Worm (Caenorhabditis elegans) whole organism, L1 larva: ENCODE results near the gene unc-79.
A peak's percentile ranks its signal among the peaks of the same experiment; 100 is the strongest.

Experiments used
- C16A3.4 ChIP-seq: fragments of 150-350 bp; optimal IDR thresholded peaks from 2 replicates; lab custom pipeline; 2014; ENCODE audit warnings: missing biosample characterization, missing genetic modification characterization
- C34B4.2 ChIP-seq: sonication (generic microtip); optimal IDR thresholded peaks from 2 replicates; lab custom pipeline; 2017; ENCODE audit warnings: mild to moderate bottlenecking, missing genetic modification characterization, missing compliant biosample characterization
- Y116A8C.19 ChIP-seq: sonication (generic microtip); optimal IDR thresholded peaks from 2 replicates; lab custom pipeline; 2016; ENCODE audit warnings: missing compliant biosample characterization, missing genetic modification characterization, borderline replicate concordance
- ama-1 ChIP-seq: fragments of 150-350 bp; optimal IDR thresholded peaks from 2 replicates; lab custom pipeline; 2014
- ceh-63 ChIP-seq: fragments of 200-800 bp; sonication (Bioruptor generic); optimal IDR thresholded peaks from 2 replicates; lab custom pipeline; 2018; ENCODE audit warnings: mild to moderate bottlenecking, missing genetic modification characterization, missing compliant biosample characterization
- ceh-82 ChIP-seq, 3 experiments: fragments of 150-350 bp in 1 of 3; sonication (generic microtip) in 2 of 3; optimal IDR thresholded peaks; 2 replicates each; lab custom pipeline; 2014 to 2017; ENCODE audit warnings: missing biosample characterization in 3 of 3, missing genetic modification characterization in 3 of 3
- ces-1 ChIP-seq: fragments of 150-350 bp; optimal IDR thresholded peaks from 2 replicates; lab custom pipeline; 2014; ENCODE audit warnings: missing biosample characterization, missing genetic modification reagents, missing genetic modification characterization
- dpl-1 ChIP-seq, 3 experiments: fragments of 150-350 bp in 2 of 3; sonication (generic microtip) in 1 of 3; optimal IDR thresholded peaks; 2 replicates each; lab custom pipeline; 2014 to 2017; ENCODE audit warnings: missing biosample characterization in 3 of 3, missing genetic modification characterization in 3 of 3, missing genetic modification reagents in 3 of 3
- efl-1 ChIP-seq, 4 experiments: fragments of 150-350 bp; optimal IDR thresholded peaks in 3 of 4; peaks in 1 of 4; 1 replicate in 1 of 4; 2 replicates in 3 of 4; lab custom pipeline; 2014; ENCODE audit warnings: missing biosample characterization in 2 of 4, missing genetic modification characterization in 2 of 4, missing genetic modification reagents in 2 of 4
- efl-3 ChIP-seq: fragments of 200-800 bp; sonication (Bioruptor generic); optimal IDR thresholded peaks from 2 replicates; lab custom pipeline; 2018; ENCODE audit warnings: mild to moderate bottlenecking, missing genetic modification characterization, missing compliant biosample characterization
- elt-2 ChIP-seq: sonication (generic microtip); optimal IDR thresholded peaks from 2 replicates; lab custom pipeline; 2016; ENCODE audit warnings: missing genetic modification characterization, mild to moderate bottlenecking, inconsistent platforms, missing compliant biosample characterization, missing genetic modification reagents
- elt-3 ChIP-seq, 6 experiments: fragments of 150-350 bp in 1 of 6; sonication (generic microtip); optimal IDR thresholded peaks; 2 replicates each; lab custom pipeline; 2017 to 2018; ENCODE audit warnings: missing biosample characterization in 6 of 6, missing genetic modification characterization in 6 of 6, inconsistent platforms in 1 of 6
- fkh-8 ChIP-seq: sonication (generic microtip); optimal IDR thresholded peaks from 2 replicates; lab custom pipeline; 2016; ENCODE audit warnings: mild to moderate bottlenecking, missing genetic modification characterization, missing compliant biosample characterization
- fos-1 ChIP-seq: fragments of 150-350 bp; optimal IDR thresholded peaks from 2 replicates; lab custom pipeline; 2014; ENCODE audit warnings: missing biosample characterization, missing genetic modification characterization
- grh-1 ChIP-seq: fragments of 200-800 bp; sonication (Bioruptor generic); IDR thresholded peaks from 2 replicates; pipeline ENCODE4 v1.3.6; 2022; ENCODE audit warnings: missing genetic modification reagents, missing genetic modification characterization, missing compliant biosample characterization
- hlh-17 ChIP-seq: fragments of 200-800 bp; sonication (Bioruptor generic); optimal IDR thresholded peaks from 2 replicates; lab custom pipeline; 2018; ENCODE audit warnings: missing genetic modification characterization, mild to moderate bottlenecking, missing compliant biosample characterization, moderate library complexity, borderline replicate concordance
- isw-1 ChIP-seq: fragments of 200-800 bp; sonication (Bioruptor generic); IDR thresholded peaks from 2 replicates; pipeline ENCODE4 v1.3.6; 2022; ENCODE audit warnings: missing genetic modification characterization, missing compliant biosample characterization
- lin-13 ChIP-seq: fragments of 150-350 bp; optimal IDR thresholded peaks from 2 replicates; lab custom pipeline; 2014; ENCODE audit warnings: missing biosample characterization, missing genetic modification reagents, missing genetic modification characterization
- lin-14 ChIP-seq: fragments of 200-800 bp; sonication (Bioruptor generic); optimal IDR thresholded peaks from 2 replicates; lab custom pipeline; 2018; ENCODE audit warnings: mild to moderate bottlenecking, missing genetic modification characterization, moderate library complexity, missing compliant biosample characterization
- lin-15B ChIP-seq: fragments of 150-350 bp; sonication (generic microtip); optimal IDR thresholded peaks from 3 replicates; lab custom pipeline; 2014; ENCODE audit warnings: missing biosample characterization, missing genetic modification characterization
- lin-39 ChIP-seq: fragments of 150-350 bp; optimal IDR thresholded peaks from 2 replicates; lab custom pipeline; 2014; ENCODE audit warnings: missing biosample characterization, missing genetic modification reagents, missing genetic modification characterization
- lir-3 ChIP-seq: sonication (generic microtip); optimal IDR thresholded peaks from 2 replicates; lab custom pipeline; 2016; ENCODE audit warnings: mild to moderate bottlenecking, missing genetic modification characterization, moderate library complexity, missing compliant biosample characterization; ENCODE audit not compliant: poor library complexity
- lsy-2 ChIP-seq, 2 experiments: fragments of 150-350 bp; optimal IDR thresholded peaks; 2 replicates each; lab custom pipeline; 2014; ENCODE audit warnings: missing biosample characterization in 2 of 2, missing genetic modification characterization in 2 of 2
- mef-2 ChIP-seq: fragments of 150-350 bp; optimal IDR thresholded peaks from 2 replicates; lab custom pipeline; 2014; ENCODE audit warnings: missing biosample characterization, missing genetic modification characterization
- mep-1 ChIP-seq: fragments of 150-350 bp; optimal IDR thresholded peaks from 2 replicates; lab custom pipeline; 2014; ENCODE audit warnings: missing biosample characterization, missing genetic modification characterization
- nhr-11 ChIP-seq: fragments of 150-350 bp; optimal IDR thresholded peaks from 2 replicates; lab custom pipeline; 2014; ENCODE audit warnings: missing biosample characterization, missing genetic modification characterization
- nhr-12 ChIP-seq: sonication (generic microtip); optimal IDR thresholded peaks from 2 replicates; lab custom pipeline; 2017; ENCODE audit warnings: missing biosample characterization, missing genetic modification characterization
- nhr-19 ChIP-seq: fragments of 200-800 bp; sonication (Bioruptor generic); conservative IDR thresholded peaks from 2 replicates; pipeline ENCODE4 v1.3.6; 2022; ENCODE audit warnings: missing genetic modification characterization, missing compliant biosample characterization
- nhr-237 ChIP-seq: fragments of 150-350 bp; optimal IDR thresholded peaks from 2 replicates; lab custom pipeline; 2014; ENCODE audit warnings: missing biosample characterization, missing genetic modification characterization
- nhr-28 ChIP-seq: fragments of 150-350 bp; optimal IDR thresholded peaks from 2 replicates; lab custom pipeline; 2014; ENCODE audit warnings: missing biosample characterization, missing genetic modification characterization
- nhr-47 ChIP-seq: sonication (generic microtip); optimal IDR thresholded peaks from 2 replicates; lab custom pipeline; 2016; ENCODE audit warnings: mild to moderate bottlenecking, missing genetic modification characterization, moderate library complexity, missing compliant biosample characterization
- nhr-71 ChIP-seq: sonication (generic microtip); optimal IDR thresholded peaks from 2 replicates; lab custom pipeline; 2016; ENCODE audit warnings: mild to moderate bottlenecking, missing genetic modification characterization, moderate library complexity, missing compliant biosample characterization
- nhr-77 ChIP-seq: fragments of 150-350 bp; optimal IDR thresholded peaks from 2 replicates; lab custom pipeline; 2014; ENCODE audit warnings: missing biosample characterization, missing genetic modification characterization
- nhr-85 ChIP-seq: sonication (generic microtip); peaks from one replicate; lab custom pipeline; 2016; ENCODE audit warnings: missing genetic modification characterization, inconsistent platforms, missing compliant biosample characterization
- nhr-90 ChIP-seq: sonication (generic microtip); optimal IDR thresholded peaks from 2 replicates; lab custom pipeline; 2016; ENCODE audit warnings: mild to moderate bottlenecking, missing genetic modification characterization, missing compliant biosample characterization; ENCODE audit not compliant: poor library complexity
- pag-3 ChIP-seq: sonication (generic microtip); optimal IDR thresholded peaks from 2 replicates; lab custom pipeline; 2017; ENCODE audit warnings: missing genetic modification characterization, mild to moderate bottlenecking, missing compliant biosample characterization, antibody characterized with exemption, borderline replicate concordance; ENCODE audit not compliant: insufficient read depth
- pax-3 ChIP-seq: fragments of 200-800 bp; sonication (Bioruptor generic); optimal IDR thresholded peaks from 2 replicates; lab custom pipeline; 2018; ENCODE audit warnings: mild to moderate bottlenecking, missing genetic modification characterization, moderate library complexity, missing compliant biosample characterization
- rnt-1 ChIP-seq: sonication (generic microtip); optimal IDR thresholded peaks from 2 replicates; lab custom pipeline; 2016; ENCODE audit warnings: mild to moderate bottlenecking, missing genetic modification characterization, moderate library complexity, missing compliant biosample characterization
- skn-1 ChIP-seq: fragments of 150-350 bp; optimal IDR thresholded peaks from 2 replicates; lab custom pipeline; 2014; ENCODE audit warnings: missing biosample characterization, missing genetic modification characterization
- sptf-1 ChIP-seq: fragments of 150-350 bp; optimal IDR thresholded peaks from 2 replicates; lab custom pipeline; 2014; ENCODE audit warnings: missing biosample characterization, missing genetic modification characterization
- swsn-7 ChIP-seq: sonication (generic microtip); optimal IDR thresholded peaks from 2 replicates; lab custom pipeline; 2016; ENCODE audit warnings: missing genetic modification characterization, missing compliant biosample characterization
- tbx-2 ChIP-seq: sonication (generic microtip); optimal IDR thresholded peaks from 2 replicates; lab custom pipeline; 2016; ENCODE audit warnings: missing genetic modification characterization, missing compliant biosample characterization
- tlp-1 ChIP-seq: fragments of 150-350 bp; optimal IDR thresholded peaks from 2 replicates; lab custom pipeline; 2014; ENCODE audit warnings: missing biosample characterization, missing genetic modification characterization
- unc-30 ChIP-seq: sonication (generic microtip); optimal IDR thresholded peaks from 2 replicates; lab custom pipeline; 2017; ENCODE audit warnings: missing biosample characterization, missing genetic modification characterization
- vab-15 ChIP-seq: sonication (generic microtip); optimal IDR thresholded peaks from 2 replicates; lab custom pipeline; 2017; ENCODE audit warnings: missing genotype, mild to moderate bottlenecking, missing genetic modification characterization, missing compliant biosample characterization
- zag-1 ChIP-seq: fragments of 150-350 bp; optimal IDR thresholded peaks from 2 replicates; lab custom pipeline; 2014; ENCODE audit warnings: missing biosample characterization, missing genetic modification characterization
- zip-4 ChIP-seq: fragments of 200-800 bp; sonication (Bioruptor generic); optimal IDR thresholded peaks from 2 replicates; lab custom pipeline; 2018; ENCODE audit warnings: mild to moderate bottlenecking, missing genetic modification characterization, moderate library complexity, missing compliant biosample characterization
- ztf-11 ChIP-seq, 2 experiments: sonication (generic microtip); optimal IDR thresholded peaks; 2 replicates each; lab custom pipeline; 2016 to 2017; ENCODE audit warnings: missing genetic modification characterization in 2 of 2, missing biosample characterization in 1 of 2, missing compliant biosample characterization in 1 of 2

Gene unc-79

DNA sequence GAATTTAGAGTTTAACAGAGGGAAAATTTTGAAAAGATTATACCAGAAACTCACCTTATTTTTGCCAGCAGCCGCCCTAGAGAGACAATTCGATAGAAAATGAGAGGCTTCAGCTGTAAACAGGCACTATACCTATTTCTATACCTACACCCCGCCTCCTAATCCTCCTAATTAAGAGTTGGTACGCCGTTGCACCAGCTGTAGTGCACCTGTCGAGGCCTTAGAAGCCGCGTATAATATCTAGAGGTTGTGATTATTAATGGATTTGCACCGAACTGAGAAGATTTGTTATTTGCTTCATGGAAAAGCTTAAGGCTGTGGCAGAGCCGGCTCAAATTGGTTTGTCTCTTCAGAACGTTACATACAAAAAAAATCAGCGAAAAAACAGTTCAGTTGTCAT, 25.6 kb downstream of the unc-79 start, which contains the start of gene C03C10.5:
C03C10.5 (minus strand) TSS at position 101 of the 400 bp plus-strand sequence.
- TF ChIP-seq sptf-1 (tag; lab: Kevin White, UChicago), result no peak
- TF ChIP-seq mef-2 (tag; lab: Kevin White, UChicago), result no peak
- TF ChIP-seq efl-3 (GFP tag; lab: Kevin White, UChicago), result no peak
- TF ChIP-seq elt-2 (tag; lab: Kevin White, UChicago), result no peak
- no peak for TF ChIP-seq fos-1
- TF ChIP-seq lin-13, result no peak
- TF ChIP-seq C34B4.2 (tag; lab: Kevin White, UChicago), result no peak
- TF ChIP-seq swsn-7 (tag; lab: Kevin White, UChicago), result no peak
- TF ChIP-seq nhr-90 (tag; lab: Kevin White, UChicago), result no peak
- TF ChIP-seq nhr-47, result no peak
- no peak for TF ChIP-seq nhr-71
- no peak for TF ChIP-seq isw-1 (GFP tag; lab: Robert Waterston, UW)
- TF ChIP-seq ceh-63 (GFP tag; lab: Kevin White, UChicago), result no peak

- TF ChIP-seq ztf-11 (tag; optimal IDR thresholded peaks at IDR 0.05; lab: Kevin White, UChicago), result peak in 1 of 2 experiments; percentile 3
- TF ChIP-seq grh-1, result 0 out of 2 replicates have a peak, but pooled peaks have one; percentile 17
- TF ChIP-seq vab-15 (tag; lab: Kevin White, UChicago), result no peak
Observed at ce11 chrIII:4092962-4093361, 26.5 kb downstream of the unc-79 start.

ce11 chrIII:4094681-4095080, 28.2 kb downstream of the unc-79 start, which contains the start of gene rnr-2:
rnr-2 (minus strand) TSS chrIII:4094921.
- TF ChIP-seq ceh-82 (tag; optimal IDR thresholded peaks at IDR 0.05; lab: Kevin White, UChicago) (no peak), tbx-2 (tag; lab: Kevin White, UChicago) (no peak), hlh-17 (no peak), lin-15B (tag; lab: Kevin White, UChicago) (no peak), nhr-12 (tag; lab: Kevin White, UChicago) (no peak), C34B4.2 (tag; lab: Kevin White, UChicago) (no peak), nhr-19 (GFP tag; lab: Robert Waterston, UW) (no peak), Y116A8C.19 (tag; lab: Kevin White, UChicago) (no peak), sptf-1 (tag; lab: Kevin White, UChicago) (no peak), efl-1 (optimal IDR thresholded peaks at IDR 0.05; lab: Kevin White, UChicago) (peak in 1 of 2 experiments; percentile 21), efl-1 (GFP tag; optimal IDR thresholded peaks at IDR 0.05 in 1 of 2; lab: Kevin White, UChicago) (peak; percentile 45 to 54), swsn-7 (tag; lab: Kevin White, UChicago) (no peak), vab-15 (tag; lab: Kevin White, UChicago) (no peak), lin-39 (tag; lab: Kevin White, UChicago) (no peak), elt-3 (tag; optimal IDR thresholded peaks at IDR 0.05; lab: Kevin White, UChicago) (no peak), lin-14 (GFP tag; lab: Kevin White, UChicago) (peak; percentile 4), mep-1 (tag; lab: Kevin White, UChicago) (peak; percentile 42), pax-3 (tag; lab: Kevin White, UChicago) (no peak), skn-1 (tag; lab: Kevin White, UChicago) (no peak), ama-1 (lab: Kevin White, UChicago) (no peak), lsy-2 (tag; optimal IDR thresholded peaks at IDR 0.05; lab: Kevin White, UChicago) (peak in 1 of 2 experiments; percentile 37), nhr-28 (no peak), tlp-1 (no peak), nhr-77 (tag; lab: Kevin White, UChicago) (no peak), rnt-1 (tag; lab: Kevin White, UChicago) (peak; percentile 27), lir-3 (tag; lab: Kevin White, UChicago) (no peak), nhr-85 (tag; lab: Kevin White, UChicago) (no peak), pag-3 (tag; lab: Kevin White, UChicago) (no peak), zag-1 (tag; lab: Kevin White, UChicago) (no peak), lin-13 (no peak), unc-30 (tag; lab: Kevin White, UChicago) (no peak), ces-1 (GFP tag; lab: Kevin White, UChicago) (no peak), C16A3.4 (tag; lab: Kevin White, UChicago) (no peak), nhr-11 (tag; lab: Kevin White, UChicago) (no peak), ceh-63 (GFP tag; lab: Kevin White, UChicago) (no peak), nhr-90 (tag; lab: Kevin White, UChicago) (no peak), dpl-1 (GFP tag; optimal IDR thresholded peaks at IDR 0.05; lab: Kevin White, UChicago) (peak in 1 of 3 experiments; percentile 9), fkh-8 (tag; lab: Kevin White, UChicago) (no peak), nhr-237 (tag; lab: Kevin White, UChicago) (no peak), zip-4 (GFP tag; lab: Kevin White, UChicago) (no peak)
